Worm (Caenorhabditis elegans) whole organism, late embryonic: ENCODE measurements around the gene gldi-1.

Experiments used
- ceh-18 ChIP-seq: sonication (generic microtip); optimal IDR thresholded peaks from 2 replicates; lab custom pipeline; 2016; ENCODE audit warnings: missing genetic modification characterization, missing compliant biosample characterization
- ceh-48 ChIP-seq: sonication (generic microtip); optimal IDR thresholded peaks from 2 replicates; lab custom pipeline; 2016; ENCODE audit warnings: missing genetic modification characterization, inconsistent platforms, missing compliant biosample characterization
- fkh-10 ChIP-seq: fragments of 150-350 bp; optimal IDR thresholded peaks from 2 replicates; lab custom pipeline; 2014; ENCODE audit warnings: missing biosample characterization, missing genetic modification reagents, missing genetic modification characterization
- lin-11 ChIP-seq: fragments of 200-800 bp; sonication (Bioruptor generic); optimal IDR thresholded peaks from 2 replicates; lab custom pipeline; 2018; ENCODE audit warnings: mild to moderate bottlenecking, missing genetic modification characterization, missing compliant biosample characterization
- pag-3 ChIP-seq: sonication (generic microtip); optimal IDR thresholded peaks from 2 replicates; lab custom pipeline; 2016; ENCODE audit warnings: missing compliant biosample characterization, missing genetic modification characterization, borderline replicate concordance
- pat-9 ChIP-seq: fragments of 200-800 bp; sonication (Bioruptor generic); optimal IDR thresholded peaks from 2 replicates; lab custom pipeline; 2018; ENCODE audit warnings: mild to moderate bottlenecking, missing genetic modification characterization, moderate library complexity, missing compliant biosample characterization
- pax-1 ChIP-seq: fragments of 150-350 bp; optimal IDR thresholded peaks from 2 replicates; lab custom pipeline; 2014; ENCODE audit warnings: missing biosample characterization, missing genetic modification characterization
- tbx-2 ChIP-seq: sonication (generic microtip); optimal IDR thresholded peaks from 2 replicates; lab custom pipeline; 2016; ENCODE audit warnings: missing genetic modification characterization, missing compliant biosample characterization
- tbx-7 ChIP-seq: sonication (generic microtip); optimal IDR thresholded peaks from 2 replicates; lab custom pipeline; 2016; ENCODE audit warnings: missing genotype, missing genetic modification characterization, missing compliant biosample characterization

DNA sequence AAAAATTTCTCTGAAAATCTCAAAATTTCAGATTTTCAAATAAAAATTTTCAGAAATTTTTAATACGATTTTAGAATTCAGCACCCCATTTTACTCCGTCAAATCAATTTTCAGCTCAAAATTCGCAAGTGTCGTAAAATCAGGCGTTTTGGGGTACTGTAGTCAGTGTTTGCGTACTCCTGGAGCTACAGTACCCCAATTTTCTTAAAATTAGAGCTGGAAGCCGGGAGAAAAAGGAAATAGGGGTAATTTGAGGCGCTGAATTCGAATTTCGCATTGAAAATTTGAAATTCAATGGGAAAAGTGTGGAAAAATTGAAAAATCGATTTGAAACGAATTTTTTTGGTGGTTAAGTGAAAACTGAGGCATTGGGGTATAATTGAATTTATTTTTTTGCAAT lies 22.9 kb downstream of the gldi-1 start:
- TF ChIP-seq pax-1 (tag; lab: Kevin White, UChicago): no peak
- no peak for TF ChIP-seq pat-9 (tag; lab: Kevin White, UChicago)
- TF ChIP-seq ceh-18 (tag; lab: Kevin White, UChicago): no peak
- TF ChIP-seq fkh-10 (GFP tag; lab: Kevin White, UChicago): no peak
- TF ChIP-seq ceh-48: no peak
- TF ChIP-seq pag-3 (tag; lab: Kevin White, UChicago): no peak
- no peak for TF ChIP-seq lin-11 (tag; lab: Kevin White, UChicago)
- TF ChIP-seq tbx-2 (tag; lab: Kevin White, UChicago): no peak
- no peak for TF ChIP-seq tbx-7
